Fruit fly (Drosophila melanogaster): Measurements from ENCODE around the gene vri.
A peak's percentile ranks its signal among the peaks of the same experiment; 100 is the strongest.

The vri gene

DNA sequence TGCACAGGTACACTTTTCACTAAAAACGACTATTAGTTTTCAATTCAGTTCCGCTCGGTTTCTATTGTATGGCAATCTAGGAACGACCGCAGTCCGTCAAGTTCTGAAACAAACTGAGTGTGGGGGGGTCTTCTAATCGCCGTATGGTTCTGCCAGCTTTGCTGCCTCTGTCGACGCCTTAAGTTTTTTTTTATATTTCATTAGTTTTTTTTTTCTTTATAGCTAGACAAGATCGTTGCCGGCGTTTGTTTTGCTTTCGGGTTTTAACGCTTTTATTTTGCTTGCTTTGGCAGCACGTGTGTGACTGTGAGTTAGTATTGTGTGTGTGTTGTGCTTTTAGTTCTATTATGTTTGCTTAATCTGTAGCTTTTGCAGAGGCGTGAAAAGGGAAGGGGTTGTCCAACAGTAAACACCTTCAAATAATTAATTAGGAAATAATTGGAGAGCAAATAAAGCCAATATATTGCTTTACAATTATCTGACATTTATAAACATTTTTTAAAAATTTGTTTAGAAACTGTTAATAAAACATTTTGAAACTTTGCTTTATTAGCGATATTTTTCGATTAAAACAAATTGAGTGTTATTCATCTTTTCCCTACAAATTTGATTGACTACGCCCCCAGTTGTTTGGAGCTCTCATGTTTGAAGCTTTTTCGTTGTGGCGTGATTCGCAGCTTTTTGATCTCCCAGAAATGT lies 53.5 kb downstream of the vri start, which contains the start of gene Acsf2 (continued):
- TF ChIP-seq CG4707 (GFP tag; optimal IDR thresholded peaks at IDR 0.05), result no peak
- TF ChIP-seq CG14050 (GFP tag; IDR thresholded peaks at IDR 0.05), result peak; percentile 89
- peak; percentile 95 for TF ChIP-seq ham (GFP tag; IDR thresholded peaks at IDR 0.05)
- no peak for TF ChIP-seq D (optimal IDR thresholded peaks at IDR 0.05)
- peak; percentile 33 for TF ChIP-seq D (GFP tag; optimal IDR thresholded peaks at IDR 0.05)
- peak; percentile 24 to 56 for TF ChIP-seq insv (GFP tag; optimal IDR thresholded peaks at IDR 0.05)
- TF ChIP-seq her (GFP tag; optimal IDR thresholded peaks at IDR 0.05), result peak; percentile 92
- TF ChIP-seq CG11723 (GFP tag; optimal IDR thresholded peaks at IDR 0.05), result peak; percentile 82
- TF ChIP-seq CG5180 (GFP tag; optimal IDR thresholded peaks at IDR 0.05), result peak; percentile 80
- TF ChIP-seq pzg (GFP tag; optimal IDR thresholded peaks at IDR 0.05), result peak; percentile 21
- TF ChIP-seq CG6654 (GFP tag; optimal IDR thresholded peaks at IDR 0.05), result peak; percentile 81
- TF ChIP-seq CG30431 (GFP tag; optimal IDR thresholded peaks at IDR 0.05), result peak; percentile 81
- TF ChIP-seq CG2875 (GFP tag; optimal IDR thresholded peaks at IDR 0.05), result no peak
- TF ChIP-seq ro (GFP tag; IDR thresholded peaks at IDR 0.05), result peak; percentile 80
- TF ChIP-seq CG18599 (GFP tag; optimal IDR thresholded peaks at IDR 0.05), result peak; percentile 99
- TF ChIP-seq CG12104 (GFP tag; optimal IDR thresholded peaks at IDR 0.05), result peak; percentile 95
- TF ChIP-seq ATbp (GFP tag; optimal IDR thresholded peaks at IDR 0.05), result peak; percentile 60
- peak; percentile 99 for TF ChIP-seq Dbx (GFP tag; IDR thresholded peaks at IDR 0.05)
- TF ChIP-seq Gsc (GFP tag; IDR thresholded peaks at IDR 0.05), result peak; percentile 57
- no peak for TF ChIP-seq btn (GFP tag; optimal IDR thresholded peaks at IDR 0.05)
- peak; percentile 86 for TF ChIP-seq Doc2 (GFP tag; IDR thresholded peaks at IDR 0.05)
- TF ChIP-seq Sox100B (GFP tag; optimal IDR thresholded peaks at IDR 0.05), result peak; percentile 87
- TF ChIP-seq lab (GFP tag; optimal IDR thresholded peaks at IDR 0.05), result peak; percentile 99
- TF ChIP-seq Camta (GFP tag; optimal IDR thresholded peaks at IDR 0.05), result peak; percentile 93
- TF ChIP-seq oc (tag; optimal IDR thresholded peaks at IDR 0.05), result peak; percentile 17
- TF ChIP-seq CG7556 (GFP tag; optimal IDR thresholded peaks at IDR 0.05), result peak; percentile 97
- peak; percentile 69 for TF ChIP-seq psq (GFP tag; optimal IDR thresholded peaks at IDR 0.05)
- peak; percentile 50 for TF ChIP-seq grn (GFP tag; optimal IDR thresholded peaks at IDR 0.05)
- TF ChIP-seq Dp (GFP tag; optimal IDR thresholded peaks at IDR 0.05), result peak; percentile 6
- TF ChIP-seq CG13424 (tag; optimal IDR thresholded peaks at IDR 0.05), result peak; percentile 97
- peak; percentile 64 for TF ChIP-seq CG8388 (GFP tag; optimal IDR thresholded peaks at IDR 0.05)
- peak; percentile 97 for TF ChIP-seq CG10543 (GFP tag; optimal IDR thresholded peaks at IDR 0.05)
- TF ChIP-seq MESR4 (GFP tag; optimal IDR thresholded peaks at IDR 0.05), result peak; percentile 14
- TF ChIP-seq CG34422 (GFP tag; IDR thresholded peaks at IDR 0.05), result peak; percentile 95
- TF ChIP-seq Rfx (GFP tag; IDR thresholded peaks at IDR 0.05), result peak; percentile 99
- peak; percentile 98 for TF ChIP-seq CoRest (tag; optimal IDR thresholded peaks at IDR 0.05)
- TF ChIP-seq tgo (GFP tag; IDR thresholded peaks at IDR 0.05), result peak; percentile 96
- TF ChIP-seq sima (GFP tag; optimal IDR thresholded peaks at IDR 0.05), result peak; percentile 81
- TF ChIP-seq ara (GFP tag; IDR thresholded peaks at IDR 0.05), result peak; percentile 68
- TF ChIP-seq Scr (GFP tag; IDR thresholded peaks at IDR 0.05; ENCODE audit: partially characterized antibody), result no peak
- TF ChIP-seq Meics (GFP tag; optimal IDR thresholded peaks at IDR 0.05), result peak; percentile 99
- no peak for TF ChIP-seq kni (GFP tag; optimal IDR thresholded peaks at IDR 0.05)
- TF ChIP-seq lmd (GFP tag; IDR thresholded peaks at IDR 0.05), result peak; percentile 98
- no peak for TF ChIP-seq cad (GFP tag; optimal IDR thresholded peaks at IDR 0.05)
- peak; percentile 55 for TF ChIP-seq p53 (GFP tag; optimal IDR thresholded peaks at IDR 0.05)
- TF ChIP-seq Fer3 (tag; optimal IDR thresholded peaks at IDR 0.05), result peak; percentile 98
- TF ChIP-seq Ets97D (GFP tag; optimal IDR thresholded peaks at IDR 0.05), result peak; percentile 73
- TF ChIP-seq CG17328 (GFP tag; IDR thresholded peaks at IDR 0.05), result peak; percentile 71
- peak; percentile 61 for TF ChIP-seq peb (GFP tag; IDR thresholded peaks at IDR 0.05)
- peak; percentile 87 for TF ChIP-seq CG18011 (GFP tag; optimal IDR thresholded peaks at IDR 0.05)

Measured in whole organism, embryonic.